Fruit fly (Drosophila melanogaster): ENCODE measurements around the gene GAA1.

Gene GAA1

dm6 chrX:5896809-5897700 lies 23.9 kb upstream of the GAA1 start (continued):
- TF ChIP-seq CG16813 (GFP tag; IDR thresholded peaks at IDR 0.05; ENCODE audit: partially characterized antibody) (no peak), bsh (GFP tag; optimal IDR thresholded peaks at IDR 0.05) (peak in 1 of 2 experiments; percentile 61), dmrt99B (tag; optimal IDR thresholded peaks at IDR 0.05) (peak; percentile 22), CG12071 (GFP tag; optimal IDR thresholded peaks at IDR 0.05) (no peak), al (GFP tag; IDR thresholded peaks at IDR 0.05) (0 out of 2 replicates have a peak, but pooled peaks have one; percentile 30), ind (GFP tag; optimal IDR thresholded peaks at IDR 0.05) (peak; percentile 8), CG7745 (tag; optimal IDR thresholded peaks at IDR 0.05) (no peak), lola (GFP tag; optimal IDR thresholded peaks at IDR 0.05) (no peak), bab2 (GFP tag; optimal IDR thresholded peaks at IDR 0.05) (peak; percentile 2), esg (GFP tag; conservative IDR thresholded peaks at IDR 0.05) (no peak), CG6765 (GFP tag; optimal IDR thresholded peaks at IDR 0.05) (no peak), Med (GFP tag) (peak; percentile 85), unpg (GFP tag; optimal IDR thresholded peaks at IDR 0.05) (peak; percentile 22), shn (GFP tag; optimal IDR thresholded peaks at IDR 0.05) (no peak), Hr51 (GFP tag; optimal IDR thresholded peaks at IDR 0.05) (peak in 1 of 2 experiments; percentile 24), CG6175 (GFP tag; IDR thresholded peaks at IDR 0.05) (no peak), HmgD (GFP tag; optimal IDR thresholded peaks at IDR 0.05) (no peak), CG14014 (GFP tag; IDR thresholded peaks at IDR 0.05) (no peak), nerfin-1 (tag; optimal IDR thresholded peaks at IDR 0.05) (no peak), ftz-f1 (GFP tag; optimal IDR thresholded peaks at IDR 0.05) (no peak), CG32772 (GFP tag; IDR thresholded peaks at IDR 0.05) (peak; percentile 27; the same call in 1 of the 2 replicates), stc (GFP tag; IDR thresholded peaks at IDR 0.05) (no peak), HmgZ (tag; optimal IDR thresholded peaks at IDR 0.05) (no peak), CG17328 (GFP tag; IDR thresholded peaks at IDR 0.05) (peak; percentile 59; the same call in 1 of the 2 replicates), NFAT (GFP tag; IDR thresholded peaks at IDR 0.05) (no peak), sna (GFP tag; IDR thresholded peaks at IDR 0.05; ENCODE audit: partially characterized antibody) (no peak), CG12659 (GFP tag; optimal IDR thresholded peaks at IDR 0.05) (peak; percentile 14), CG17802 (tag; optimal IDR thresholded peaks at IDR 0.05) (no peak), CG11696 (GFP tag; IDR thresholded peaks at IDR 0.05) (peak; percentile 86), Tbp (GFP tag; optimal IDR thresholded peaks at IDR 0.05) (no peak), bowl (GFP tag; IDR thresholded peaks at IDR 0.05) (no peak), Aef1 (GFP tag; IDR thresholded peaks at IDR 0.05) (peak; percentile 26; the same call in 1 of the 3 replicates), p53 (GFP tag; optimal IDR thresholded peaks at IDR 0.05) (peak; percentile 67), oc (tag; optimal IDR thresholded peaks at IDR 0.05) (no peak), fd64A (GFP tag; optimal IDR thresholded peaks at IDR 0.05) (no peak), da (GFP tag; optimal IDR thresholded peaks at IDR 0.05) (no peak), CG17829 (tag; optimal IDR thresholded peaks at IDR 0.05) (no peak), peb (GFP tag; IDR thresholded peaks at IDR 0.05) (no peak), Scr (GFP tag; IDR thresholded peaks at IDR 0.05; ENCODE audit: partially characterized antibody) (no peak), grn (GFP tag; optimal IDR thresholded peaks at IDR 0.05) (no peak), Eip74EF (GFP tag; optimal IDR thresholded peaks at IDR 0.05) (no peak), CG4820 (GFP tag; optimal IDR thresholded peaks at IDR 0.05) (no peak), CG17912 (GFP tag; optimal IDR thresholded peaks at IDR 0.05) (no peak), CG11723 (GFP tag; optimal IDR thresholded peaks at IDR 0.05) (no peak), psq (GFP tag; optimal IDR thresholded peaks at IDR 0.05) (no peak), pho (GFP tag; optimal IDR thresholded peaks at IDR 0.05) (no peak), HLH54F (GFP tag; optimal IDR thresholded peaks at IDR 0.05) (peak; percentile 44), sens-2 (GFP tag; IDR thresholded peaks at IDR 0.05) (no peak)

All from whole organism, embryonic.